Fruit fly (Drosophila melanogaster) Kc167 (cell line): Measurements from ENCODE around the gene CG6066.

Experiments
- Myc ChIP-seq: fragments of >200 bp; optimal IDR thresholded peaks from 2 replicates; lab custom pipeline; 2017; ENCODE audit warnings: missing external identifiers
- Sin3A ChIP-seq: fragments of >200 bp; optimal IDR thresholded peaks from 2 replicates; lab custom pipeline; 2018; ENCODE audit warnings: missing external identifiers
- h ChIP-seq: fragments of >200 bp; optimal IDR thresholded peaks from 3 replicates; lab custom pipeline; 2018; ENCODE audit warnings: missing external identifiers
- insv ChIP-seq: fragments of >200 bp; optimal IDR thresholded peaks from 3 replicates; lab custom pipeline; 2018; ENCODE audit warnings: missing external identifiers
- psq ChIP-seq: fragments of >200 bp; optimal IDR thresholded peaks from 2 replicates; lab custom pipeline; 2017; ENCODE audit warnings: missing external identifiers
- ttk ChIP-seq: sonication (Bioruptor generic); optimal IDR thresholded peaks from 2 replicates; lab custom pipeline; 2017; ENCODE audit warnings: missing external identifiers

Gene CG6066

DNA sequence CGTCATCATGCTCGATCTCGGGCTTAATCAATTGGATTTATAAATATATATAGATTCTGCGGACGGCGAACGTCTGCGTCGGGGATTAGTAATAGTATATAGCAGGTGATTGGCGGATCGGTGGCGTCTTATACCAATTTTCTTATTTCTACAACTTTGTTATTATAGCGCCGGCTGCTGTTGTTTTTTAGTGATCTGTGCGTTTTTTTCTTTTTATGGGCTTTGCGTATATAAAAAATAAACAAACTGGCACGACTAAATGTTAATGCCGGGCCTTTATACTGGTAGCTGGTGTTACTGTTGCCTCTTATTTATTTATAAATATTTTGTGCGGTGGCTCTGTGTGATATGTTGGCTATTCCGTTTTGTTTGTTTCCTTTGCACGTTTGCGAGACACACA lies 47.3 kb downstream of the CG6066 start:
- TF ChIP-seq ttk (lab: Kevin White, UChicago): no peak
- TF ChIP-seq h (lab: Kevin White, UChicago): no peak
- TF ChIP-seq psq (lab: Kevin White, UChicago): no peak
- no peak for TF ChIP-seq Sin3A (lab: Kevin White, UChicago)
- TF ChIP-seq insv (lab: Kevin White, UChicago): no peak
- no peak for TF ChIP-seq Myc (lab: Kevin White, UChicago)

DNA sequence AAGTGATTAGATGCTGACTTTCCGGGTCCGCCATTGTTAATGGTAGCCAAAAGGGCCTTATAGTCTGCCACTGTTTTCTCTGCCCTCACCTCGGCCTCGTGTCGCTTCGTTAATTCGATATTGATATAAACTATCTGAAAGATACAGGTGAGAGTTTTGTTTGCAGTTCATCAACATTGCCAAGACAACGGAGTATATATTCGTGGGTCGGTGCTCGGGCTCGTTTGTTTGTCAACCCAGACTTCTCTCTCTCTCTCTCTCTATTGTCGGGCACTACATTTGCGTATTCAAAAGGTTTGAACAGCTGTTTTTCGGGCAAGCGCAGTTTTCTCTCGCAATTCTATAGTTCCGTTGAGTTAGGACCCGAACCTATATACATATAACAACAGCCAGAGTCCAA lies 49.1 kb downstream of the CG6066 start:
- TF ChIP-seq Sin3A (lab: Kevin White, UChicago) (no peak), h (lab: Kevin White, UChicago) (no peak), insv (lab: Kevin White, UChicago) (no peak), psq (lab: Kevin White, UChicago) (no peak), ttk (lab: Kevin White, UChicago) (no peak), Myc (lab: Kevin White, UChicago) (no peak)
